Fruit fly (Drosophila melanogaster) whole organism, prepupa: Measurements from ENCODE around the gene CG42494.

Experiments
- CG10669 ChIP-seq: fragments of 200-800 bp; sonication (Bioruptor generic); optimal IDR thresholded peaks from 3 replicates; lab custom pipeline; 2018; ENCODE audit warnings: missing biosample characterization, mild to moderate bottlenecking, missing genetic modification characterization, moderate library complexity
- CG11294 ChIP-seq: fragments of 200-800 bp; sonication (Bioruptor generic); IDR thresholded peaks from 2 replicates; pipeline ENCODE4 v1.3.6; 2022; ENCODE audit warnings: missing biosample characterization, missing genetic modification characterization
- CG11902 ChIP-seq: fragments of 200-800 bp; sonication (Bioruptor generic); optimal IDR thresholded peaks from 3 replicates; lab custom pipeline; 2016; ENCODE audit warnings: missing biosample characterization, missing genetic modification characterization
- CG15336 ChIP-seq: fragments of 200-800 bp; sonication (Bioruptor generic); IDR thresholded peaks from 2 replicates; pipeline ENCODE4 v1.3.6; 2022; ENCODE audit warnings: missing biosample characterization, missing genetic modification characterization
- CG1621 ChIP-seq: fragments of 200-800 bp; sonication (Bioruptor generic); optimal IDR thresholded peaks from 3 replicates; lab custom pipeline; 2018; ENCODE audit warnings: missing biosample characterization, mild to moderate bottlenecking, missing genetic modification characterization
- CG16779 ChIP-seq: fragments of 200-800 bp; sonication (Bioruptor generic); optimal IDR thresholded peaks from 3 replicates; lab custom pipeline; 2017; ENCODE audit warnings: missing biosample characterization, mild to moderate bottlenecking, missing genetic modification characterization
- CG31627 ChIP-seq: fragments of 200-800 bp; sonication (Bioruptor generic); optimal IDR thresholded peaks from 3 replicates; lab custom pipeline; 2016; ENCODE audit warnings: missing biosample characterization, missing genetic modification characterization
- CG34406 ChIP-seq: fragments of 200-800 bp; sonication (Bioruptor generic); optimal IDR thresholded peaks from 3 replicates; lab custom pipeline; 2016; ENCODE audit warnings: missing biosample characterization, missing genetic modification characterization
- CG3919 ChIP-seq: fragments of 200-800 bp; sonication (Bioruptor generic); optimal IDR thresholded peaks from 3 replicates; lab custom pipeline; 2016; ENCODE audit warnings: missing biosample characterization, missing genetic modification characterization
- CG4318 ChIP-seq: fragments of 200-800 bp; sonication (Bioruptor generic); optimal IDR thresholded peaks from 3 replicates; lab custom pipeline; 2017; ENCODE audit warnings: missing biosample characterization, mild to moderate bottlenecking, missing genetic modification characterization
- CG6163 ChIP-seq: fragments of 200-800 bp; sonication (Bioruptor generic); IDR thresholded peaks from 3 replicates; pipeline ENCODE4 v1.3.6; 2022; ENCODE audit warnings: missing biosample characterization, missing genetic modification characterization
- CG6276 ChIP-seq: fragments of 200-800 bp; sonication (Bioruptor generic); optimal IDR thresholded peaks from 2 replicates; lab custom pipeline; 2017; ENCODE audit warnings: missing biosample characterization, mild to moderate bottlenecking, missing genetic modification characterization
- CG6792 ChIP-seq: fragments of 200-800 bp; sonication (Bioruptor generic); optimal IDR thresholded peaks from 3 replicates; lab custom pipeline; 2016; ENCODE audit warnings: missing biosample characterization, missing genetic modification characterization
- CG6808 ChIP-seq: fragments of 200-800 bp; sonication (Bioruptor generic); optimal IDR thresholded peaks from 3 replicates; lab custom pipeline; 2017; ENCODE audit warnings: missing biosample characterization, missing genetic modification characterization, mild to moderate bottlenecking, moderate library complexity, missing genetic modification reagents
- CG6854 ChIP-seq: fragments of 200-800 bp; sonication (Bioruptor generic); optimal IDR thresholded peaks from 2 replicates; lab custom pipeline; 2017; ENCODE audit warnings: missing biosample characterization, mild to moderate bottlenecking, missing genetic modification characterization
- CG7368 ChIP-seq: fragments of 200-800 bp; sonication (Bioruptor generic); optimal IDR thresholded peaks from 3 replicates; lab custom pipeline; 2016; ENCODE audit warnings: missing biosample characterization, missing genetic modification characterization
- CG8119 ChIP-seq: fragments of 200-800 bp; sonication (Bioruptor generic); IDR thresholded peaks from 3 replicates; pipeline ENCODE4 v1.3.6; 2022; ENCODE audit warnings: missing biosample characterization, missing genetic modification characterization
- CG9139 ChIP-seq: fragments of 200-800 bp; sonication (Bioruptor generic); optimal IDR thresholded peaks from 3 replicates; lab custom pipeline; 2017; ENCODE audit warnings: missing biosample characterization, mild to moderate bottlenecking, missing genetic modification characterization
- Ets21C ChIP-seq: fragments of 200-800 bp; sonication (Bioruptor generic); optimal IDR thresholded peaks from 3 replicates; lab custom pipeline; 2016; ENCODE audit warnings: missing biosample characterization, missing genetic modification characterization
- Ets96B ChIP-seq: fragments of 200-800 bp; optimal IDR thresholded peaks from 2 replicates; lab custom pipeline; 2019; ENCODE audit warnings: missing biosample characterization, mild to moderate bottlenecking, missing genetic modification characterization, moderate library complexity
- Gug ChIP-seq: fragments of 200-800 bp; sonication (Bioruptor generic); IDR thresholded peaks from 2 replicates; pipeline ENCODE4 v1.3.6; 2022; ENCODE audit warnings: missing biosample characterization, missing genetic modification characterization
- Hr39 ChIP-seq: fragments of 200-800 bp; sonication (Bioruptor generic); optimal IDR thresholded peaks from 2 replicates; lab custom pipeline; 2016; ENCODE audit warnings: missing biosample characterization, missing genetic modification characterization
- Hr4 ChIP-seq: fragments of 200-800 bp; sonication (Bioruptor generic); optimal IDR thresholded peaks from 3 replicates; lab custom pipeline; 2016; ENCODE audit warnings: missing biosample characterization, missing genetic modification characterization
- OdsH ChIP-seq: fragments of 200-800 bp; sonication (Bioruptor generic); optimal IDR thresholded peaks from 3 replicates; lab custom pipeline; 2016; ENCODE audit warnings: missing biosample characterization, missing genetic modification characterization
- Smox ChIP-seq: fragments of 200-800 bp; sonication (Bioruptor generic); optimal IDR thresholded peaks from 3 replicates; lab custom pipeline; 2016; ENCODE audit warnings: missing biosample characterization, missing genetic modification characterization
- Sox102F ChIP-seq: fragments of 200-800 bp; sonication (Bioruptor generic); optimal IDR thresholded peaks from 2 replicates; lab custom pipeline; 2016; ENCODE audit warnings: missing biosample characterization, mild to moderate bottlenecking, missing genetic modification characterization
- Sox14 ChIP-seq: fragments of 200-800 bp; sonication (Bioruptor generic); optimal IDR thresholded peaks from 3 replicates; lab custom pipeline; 2016; ENCODE audit warnings: missing biosample characterization, missing genetic modification characterization
- Sox15 ChIP-seq: fragments of 200-800 bp; sonication (Bioruptor generic); optimal IDR thresholded peaks from 3 replicates; lab custom pipeline; 2016; ENCODE audit warnings: missing biosample characterization, missing genetic modification characterization
- cyc ChIP-seq: fragments of 200-800 bp; sonication (Bioruptor generic); optimal IDR thresholded peaks from 3 replicates; lab custom pipeline; 2016; ENCODE audit warnings: missing biosample characterization, missing genetic modification characterization
- dac ChIP-seq: fragments of 200-800 bp; sonication (Bioruptor generic); optimal IDR thresholded peaks from 2 replicates; lab custom pipeline; 2017; ENCODE audit warnings: missing biosample characterization, mild to moderate bottlenecking, missing genetic modification characterization
- dsx ChIP-seq: fragments of 200-800 bp; optimal IDR thresholded peaks from 3 replicates; lab custom pipeline; 2019; ENCODE audit warnings: missing biosample characterization, mild to moderate bottlenecking, missing genetic modification characterization, moderate library complexity; ENCODE audit not compliant: poor library complexity, severe bottlenecking
- eg ChIP-seq: fragments of 200-800 bp; sonication (Bioruptor generic); IDR thresholded peaks from 3 replicates; pipeline ENCODE4 v1.3.6; 2022; ENCODE audit warnings: missing biosample characterization, missing genetic modification characterization
- esn ChIP-seq: fragments of 200-800 bp; sonication (Bioruptor generic); optimal IDR thresholded peaks from 2 replicates; lab custom pipeline; 2016; ENCODE audit warnings: missing biosample characterization, mild to moderate bottlenecking, missing genetic modification characterization, moderate library complexity
- fd85E ChIP-seq: fragments of 200-800 bp; sonication (Bioruptor generic); optimal IDR thresholded peaks from 3 replicates; lab custom pipeline; 2016; ENCODE audit warnings: missing biosample characterization, missing genetic modification characterization
- lz ChIP-seq: fragments of 200-800 bp; sonication (Bioruptor generic); optimal IDR thresholded peaks from 3 replicates; lab custom pipeline; 2016; ENCODE audit warnings: missing biosample characterization, missing genetic modification characterization
- net ChIP-seq: fragments of 200-800 bp; sonication (Bioruptor generic); optimal IDR thresholded peaks from 3 replicates; lab custom pipeline; 2016; ENCODE audit warnings: missing biosample characterization, missing genetic modification characterization
- pdm3 ChIP-seq: fragments of 200-800 bp; sonication (Bioruptor generic); optimal IDR thresholded peaks from 3 replicates; lab custom pipeline; 2016; ENCODE audit warnings: missing biosample characterization, missing genetic modification characterization
- ss ChIP-seq, 2 experiments: fragments of 200-800 bp; sonication (Bioruptor generic); optimal IDR thresholded peaks; 2 replicates in 1 of 2; 3 replicates in 1 of 2; lab custom pipeline; 2017 to 2018; ENCODE audit warnings: mild to moderate bottlenecking in 2 of 2, missing biosample characterization in 2 of 2, missing genetic modification characterization in 2 of 2, moderate library complexity in 1 of 2
- svp ChIP-seq: fragments of 200-800 bp; sonication (Bioruptor generic); peaks from one replicate; lab custom pipeline; 2016; ENCODE audit warnings: missing biosample characterization, missing genetic modification characterization
- vri ChIP-seq: fragments of 200-800 bp; sonication (Bioruptor generic); optimal IDR thresholded peaks from 3 replicates; lab custom pipeline; 2016; ENCODE audit warnings: missing biosample characterization, mild to moderate bottlenecking, missing genetic modification characterization

CG42494 gene

DNA sequence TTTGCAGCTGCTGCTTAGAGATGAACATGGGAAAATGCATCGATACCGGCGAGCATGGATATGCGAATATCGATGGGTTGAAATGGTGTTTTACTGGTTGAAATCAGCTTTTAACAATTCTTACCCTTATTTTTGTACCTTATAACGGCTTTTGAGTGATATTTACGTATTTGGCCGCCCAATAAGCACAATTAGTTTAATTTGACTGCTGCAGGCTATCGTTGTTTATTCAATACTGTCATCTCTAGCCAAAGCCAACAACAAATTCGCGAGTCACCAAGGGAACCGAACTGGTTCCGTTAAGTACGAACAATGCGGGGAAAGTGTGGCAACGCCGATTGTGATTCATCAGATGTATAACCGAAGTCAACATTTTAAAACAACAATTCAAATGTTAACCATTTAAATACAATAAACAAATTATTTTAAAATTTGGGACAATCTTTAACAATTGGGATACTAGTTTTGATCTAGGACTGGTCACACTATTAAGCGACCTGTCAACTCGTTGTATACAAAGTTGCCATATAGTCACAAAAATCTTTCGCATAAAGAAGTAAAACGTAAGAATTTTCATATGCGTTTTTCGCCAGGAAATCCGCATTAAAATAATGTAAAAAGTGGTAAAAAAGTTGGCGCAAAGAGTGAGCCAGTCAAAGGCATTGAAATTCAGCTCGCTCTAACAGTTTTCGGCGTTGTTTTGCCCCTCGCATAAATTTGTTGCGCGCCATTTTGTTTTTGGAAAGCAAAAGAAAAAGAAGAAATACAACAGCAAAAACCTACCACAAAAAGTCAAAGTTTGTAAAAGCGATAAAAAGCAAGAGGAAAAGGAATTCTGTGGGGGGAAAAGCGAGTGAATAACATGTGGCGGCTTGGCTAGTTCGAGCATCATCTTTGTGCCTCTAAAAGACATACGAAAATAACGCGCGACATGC, 35.8 kb upstream of the CG42494 start, which contains the start of the genes Usp5 and BtbVII (continued):
- TF ChIP-seq CG16779 (peak; percentile 17), CG6808 (GFP tag; lab: Kevin White, UChicago) (peak; percentile 55), CG34406 (peak; percentile 55), svp (peak; percentile 81), CG3919 (GFP tag; lab: Kevin White, UChicago) (peak; percentile 43), CG11294 (GFP tag; lab: Robert Waterston, UW) (no peak; the same call in 1 of the 2 replicates), OdsH (no peak), CG6276 (GFP tag; lab: Kevin White, UChicago) (no peak), CG15336 (GFP tag; lab: Robert Waterston, UW) (0 out of 2 replicates have a peak, but pooled peaks have one; percentile 14), CG4318 (no peak), esn (peak; percentile 72), eg (GFP tag; lab: Robert Waterston, UW) (0 out of 3 replicates have a peak, but pooled peaks have one; percentile 10), Ets96B (tag; lab: Kevin White, UChicago) (peak; percentile 31), Hr4 (no peak), dac (GFP tag; lab: Kevin White, UChicago) (no peak), Ets21C (GFP tag; lab: Kevin White, UChicago) (peak; percentile 60), CG9139 (GFP tag; lab: Kevin White, UChicago) (no peak), CG31627 (GFP tag; lab: Kevin White, UChicago) (peak; percentile 72), Sox14 (GFP tag; lab: Kevin White, UChicago) (peak; percentile 60), CG1621 (peak; percentile 18), net (GFP tag; lab: Kevin White, UChicago) (peak; percentile 51), CG8119 (peak; percentile 36; the same call in 1 of the 3 replicates), CG6854 (GFP tag; lab: Kevin White, UChicago) (no peak)

DNA sequence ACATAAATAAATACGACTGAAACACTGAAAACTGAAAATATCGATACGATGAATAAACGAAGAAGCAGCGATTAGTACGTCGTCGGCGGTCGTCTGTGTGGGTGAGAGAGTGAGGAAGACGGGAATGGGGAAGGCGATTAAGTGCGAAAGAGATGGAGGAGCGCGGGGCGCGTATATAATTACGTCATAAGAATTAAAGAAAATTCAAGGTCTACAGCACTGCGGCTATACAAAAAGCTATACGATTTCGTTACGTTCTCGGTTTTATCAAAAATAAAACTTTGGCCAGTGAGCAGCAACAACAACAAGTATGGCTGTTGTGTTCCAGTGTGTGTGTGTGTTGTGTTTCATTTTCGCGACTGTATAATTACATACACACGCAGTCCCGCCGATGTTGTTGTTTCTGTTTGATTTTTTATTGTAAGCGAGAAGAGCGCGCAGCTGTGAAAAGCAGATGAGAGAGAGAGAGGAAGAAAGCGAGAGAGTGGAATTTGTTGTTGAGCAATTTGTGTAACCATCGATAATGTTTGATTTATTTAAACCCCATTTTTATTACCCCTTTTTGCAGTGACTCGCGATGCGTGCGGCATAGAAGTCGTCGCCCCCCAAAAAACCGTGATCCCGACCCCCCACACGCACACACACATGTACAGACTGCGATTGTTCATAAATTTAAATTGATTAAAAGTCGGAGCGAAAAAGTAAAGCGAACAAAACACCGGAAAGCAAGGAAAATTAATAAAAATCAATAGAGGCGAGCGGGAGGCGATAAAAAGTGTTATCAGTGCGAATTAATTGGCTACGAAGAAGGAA, 34.9 kb upstream of the CG42494 start:
- TF ChIP-seq CG6163 (GFP tag; lab: Robert Waterston, UW) (peak; percentile 10; the same call in 1 of the 3 replicates), lz (GFP tag; lab: Kevin White, UChicago) (no peak), Sox15 (no peak), Hr39 (GFP tag; lab: Kevin White, UChicago) (no peak), CG4318 (no peak), CG1621 (no peak), CG16779 (peak; percentile 19), svp (peak; percentile 88), CG8119 (peak; percentile 41; the same call in 1 of the 3 replicates), Sox102F (GFP tag; lab: Kevin White, UChicago) (no peak), cyc (GFP tag; lab: Kevin White, UChicago) (no peak), pdm3 (GFP tag; lab: Kevin White, UChicago) (no peak), CG11902 (no peak), CG6854 (GFP tag; lab: Kevin White, UChicago) (no peak), CG6808 (GFP tag; lab: Kevin White, UChicago) (no peak), ss (GFP tag; optimal IDR thresholded peaks at IDR 0.05; lab: Kevin White, UChicago) (peak in 1 of 2 experiments; percentile 27), vri (GFP tag; lab: Kevin White, UChicago) (peak; percentile 99), CG15336 (GFP tag; lab: Robert Waterston, UW) (peak; percentile 50), Smox (GFP tag; lab: Kevin White, UChicago) (no peak), Gug (GFP tag; lab: Robert Waterston, UW) (no peak), fd85E (no peak), CG10669 (GFP tag; lab: Kevin White, UChicago) (no peak), dsx (GFP tag; lab: Kevin White, UChicago) (no peak), CG6792 (no peak), CG7368 (GFP tag; lab: Kevin White, UChicago) (no peak)
- TF ChIP-seq, all 60 proteins: peak for 7
